Worm (Caenorhabditis elegans) whole organism, young adult: ENCODE data around the gene irld-65.

Experiments
- B0261.1 ChIP-seq: sonication (generic microtip); optimal IDR thresholded peaks from 2 replicates; lab custom pipeline; 2016; ENCODE audit warnings: mild to moderate bottlenecking, missing genetic modification characterization, moderate library complexity, missing compliant biosample characterization
- Y56A3A.18 ChIP-seq: fragments of 200-800 bp; sonication (Bioruptor generic); IDR thresholded peaks from 2 replicates; pipeline ENCODE4 v1.3.6; 2022; ENCODE audit warnings: missing genetic modification reagents, missing genetic modification characterization, missing compliant biosample characterization
- cebp-1 ChIP-seq, 2 experiments: fragments of 200-800 bp in 1 of 2; sonication (Bioruptor generic) in 1 of 2; sonication (generic microtip) in 1 of 2; IDR thresholded peaks in 1 of 2; optimal IDR thresholded peaks in 1 of 2; 2 replicates each; pipeline versions ENCODE4 v1.3.6 to Lab custom; 2017 to 2022; ENCODE audit warnings: missing compliant biosample characterization in 2 of 2, missing genetic modification characterization in 2 of 2, mild to moderate bottlenecking in 1 of 2, missing genetic modification reagents in 1 of 2, moderate library complexity in 1 of 2
- egrh-3 ChIP-seq: fragments of 200-800 bp; sonication (Bioruptor generic); IDR thresholded peaks from 2 replicates; pipeline ENCODE4 v1.3.6; 2022; ENCODE audit warnings: missing genetic modification reagents, missing genetic modification characterization, missing compliant biosample characterization
- him-1 ChIP-seq: sonication (generic microtip); optimal IDR thresholded peaks from 2 replicates; lab custom pipeline; 2016; ENCODE audit warnings: missing genotype, missing genetic modification reagents, missing genetic modification characterization, missing compliant biosample characterization
- lin-54 ChIP-seq: fragments of 200-800 bp; sonication (Bioruptor generic); optimal IDR thresholded peaks from 2 replicates; lab custom pipeline; 2018; ENCODE audit warnings: mild to moderate bottlenecking, missing genetic modification characterization, missing compliant biosample characterization
- nhr-27 ChIP-seq: fragments of 200-800 bp; sonication (Bioruptor generic); optimal IDR thresholded peaks from 2 replicates; lab custom pipeline; 2018; ENCODE audit warnings: mild to moderate bottlenecking, missing genetic modification characterization, moderate library complexity, missing compliant biosample characterization
- repo-1 ChIP-seq: sonication (generic microtip); optimal IDR thresholded peaks from 2 replicates; lab custom pipeline; 2017; ENCODE audit warnings: mild to moderate bottlenecking, missing genetic modification characterization, missing compliant biosample characterization
- sea-2 ChIP-seq: fragments of 200-800 bp; sonication (Bioruptor generic); IDR thresholded peaks from 2 replicates; pipeline ENCODE4 v1.3.6; 2022; ENCODE audit warnings: missing genetic modification characterization, missing compliant biosample characterization
- snpc-3.4 ChIP-seq: sonication (generic microtip); optimal IDR thresholded peaks from 2 replicates; lab custom pipeline; 2017; ENCODE audit warnings: missing genetic modification characterization, mild to moderate bottlenecking, missing compliant biosample characterization, antibody characterized with exemption, moderate library complexity, missing genotype, missing genetic modification reagents
- snpc-4 ChIP-seq, 5 experiments: fragments of 150-350 bp in 1 of 5; sonication (generic microtip) in 4 of 5; optimal IDR thresholded peaks; 2 replicates each; lab custom pipeline; 2014 to 2018; ENCODE audit warnings: missing genetic modification characterization in 5 of 5, missing biosample characterization in 3 of 5, antibody characterized with exemption in 2 of 5, mild to moderate bottlenecking in 2 of 5, missing compliant biosample characterization in 2 of 5, missing genotype in 2 of 5, moderate library complexity in 2 of 5, missing genetic modification reagents in 1 of 5
- ztf-22 ChIP-seq: fragments of 200-800 bp; sonication (Bioruptor generic); optimal IDR thresholded peaks from 2 replicates; lab custom pipeline; 2018; ENCODE audit warnings: mild to moderate bottlenecking, missing genetic modification characterization, moderate library complexity, missing compliant biosample characterization

- no peak for TF ChIP-seq nhr-27 (tag; lab: Kevin White, UChicago)
- TF ChIP-seq sea-2 (GFP tag; lab: Robert Waterston, UW): no peak
- no peak for TF ChIP-seq him-1 (tag; lab: Kevin White, UChicago)
- TF ChIP-seq egrh-3 (GFP tag; lab: Robert Waterston, UW): no peak
- no peak for TF ChIP-seq Y56A3A.18 (GFP tag; lab: Robert Waterston, UW)
- no peak for TF ChIP-seq snpc-3.4 (tag; lab: Kevin White, UChicago)
- TF ChIP-seq cebp-1 (GFP tag; IDR thresholded peaks at IDR 0.05; lab: Robert Waterston, UW): no peak
- no peak for TF ChIP-seq cebp-1 (tag; optimal IDR thresholded peaks at IDR 0.05; lab: Kevin White, UChicago)
- TF ChIP-seq ztf-22 (GFP tag; lab: Kevin White, UChicago): no peak
- TF ChIP-seq repo-1 (tag; lab: Kevin White, UChicago): no peak
- TF ChIP-seq snpc-4 (GFP tag; optimal IDR thresholded peaks at IDR 0.05; lab: Kevin White, UChicago): no peak
- TF ChIP-seq snpc-4 (tag; optimal IDR thresholded peaks at IDR 0.05; lab: Kevin White, UChicago): no peak
- TF ChIP-seq B0261.1 (tag; lab: Kevin White, UChicago): no peak
- no peak for TF ChIP-seq lin-54 (GFP tag; lab: Kevin White, UChicago)
Observed at ce11 chrII:2984383-2984782, 46.6 kb upstream of the irld-65 start.
